Worm (Caenorhabditis elegans): ENCODE measurements around the gene gur-4.
A peak's percentile ranks its signal among the peaks of the same experiment; 100 is the strongest.

Gene gur-4

ce11 chrII:14154357-14154756 is 49.8 kb downstream of the gur-4 start, which contains the start of gene Y48B6A.1 (continued):
- TF ChIP-seq zfp-3 (GFP tag; conservative IDR thresholded peaks at IDR 0.05) (peak; percentile 84), fkh-10 (GFP tag; optimal IDR thresholded peaks at IDR 0.05) (peak; percentile 86), daf-12 (tag; optimal IDR thresholded peaks at IDR 0.05) (no peak), nhr-6 (tag; optimal IDR thresholded peaks at IDR 0.05) (peak; percentile 86), cey-2 (tag; optimal IDR thresholded peaks at IDR 0.05; ENCODE audit: borderline replicate concordance, insufficient read depth) (no peak), ctbp-1 (GFP tag; IDR thresholded peaks at IDR 0.05) (peak; percentile 63; the same call in 1 of the 2 replicates), hlh-11 (tag; optimal IDR thresholded peaks at IDR 0.05) (peak; percentile 81), lim-7 (GFP tag; IDR thresholded peaks at IDR 0.05) (0 out of 2 replicates have a peak, but pooled peaks have one; percentile 52), nhr-42 (GFP tag; IDR thresholded peaks at IDR 0.05) (peak; percentile 95), ZK546.5 (tag; optimal IDR thresholded peaks at IDR 0.05) (peak in 1 of 2 experiments; percentile 69), ceh-44 (GFP tag; IDR thresholded peaks at IDR 0.05) (peak; percentile 89), mdl-1 (tag; optimal IDR thresholded peaks at IDR 0.05) (peak in 1 of 2 experiments; percentile 52), Y105C5A.15 (GFP tag; IDR thresholded peaks at IDR 0.05) (no peak), dpl-1 (GFP tag; optimal IDR thresholded peaks at IDR 0.05) (peak; percentile 90), T20F7.1 (GFP tag; optimal IDR thresholded peaks at IDR 0.05) (no peak), unc-130 (GFP tag; optimal IDR thresholded peaks at IDR 0.05) (peak; percentile 97), nhr-11 (tag; optimal IDR thresholded peaks at IDR 0.05) (peak; percentile 92), ama-1 (optimal IDR thresholded peaks at IDR 0.05) (peak; percentile 73), saeg-2 (GFP tag; IDR thresholded peaks at IDR 0.05) (0 out of 2 replicates have a peak, but pooled peaks have one; percentile 35), snpc-4 (tag; optimal IDR thresholded peaks at IDR 0.05) (peak; percentile 59), daf-16 (GFP tag; optimal IDR thresholded peaks at IDR 0.05) (peak in 1 of 2 experiments; percentile 16), daf-16 (tag; optimal IDR thresholded peaks at IDR 0.05) (peak; percentile 74), F37D6.2 (tag; optimal IDR thresholded peaks at IDR 0.05) (peak; percentile 70), dmd-6 (GFP tag; IDR thresholded peaks at IDR 0.05) (peak; percentile 84), jun-1 (tag; optimal IDR thresholded peaks at IDR 0.05) (peak; percentile 83), pqm-1 (tag; optimal IDR thresholded peaks at IDR 0.05) (peak; percentile 75), ZK337.2 (GFP tag; IDR thresholded peaks at IDR 0.05) (peak; percentile 97), tra-1 (GFP tag; IDR thresholded peaks at IDR 0.05) (0 out of 2 replicates have a peak, but pooled peaks have one; percentile 45), lin-29 (GFP tag; IDR thresholded peaks at IDR 0.05) (no peak), aha-1 (tag) (peak; percentile 98), T26A8.4 (GFP tag; IDR thresholded peaks at IDR 0.05) (peak; percentile 79), dve-1 (tag; optimal IDR thresholded peaks at IDR 0.05; ENCODE audit: insufficient read depth) (peak; percentile 94), D1046.2 (GFP tag; IDR thresholded peaks at IDR 0.05) (peak; percentile 87; the same call in 1 of the 2 replicates), lin-15B (tag; optimal IDR thresholded peaks at IDR 0.05) (peak; percentile 88), dmd-9 (GFP tag; IDR thresholded peaks at IDR 0.05) (peak; percentile 92), nhr-10 (tag; optimal IDR thresholded peaks at IDR 0.05) (peak; percentile 0), hif-1 (tag; optimal IDR thresholded peaks at IDR 0.05) (peak in 1 of 2 experiments; percentile 93), ces-1 (GFP tag; optimal IDR thresholded peaks at IDR 0.05) (peak; percentile 17), duxl-1 (tag; optimal IDR thresholded peaks at IDR 0.05; ENCODE audit: poor library complexity) (peak; percentile 88), zip-2 (tag; optimal IDR thresholded peaks at IDR 0.05) (peak; percentile 42), nhr-77 (tag; optimal IDR thresholded peaks at IDR 0.05) (peak; percentile 99), nhr-48 (tag; optimal IDR thresholded peaks at IDR 0.05) (peak; percentile 41), dmd-8 (GFP tag; IDR thresholded peaks at IDR 0.05) (no peak), spr-1 (tag; optimal IDR thresholded peaks at IDR 0.05) (peak; percentile 71), vab-7 (GFP tag; IDR thresholded peaks at IDR 0.05) (peak; percentile 89), unc-39 (tag; optimal IDR thresholded peaks at IDR 0.05) (no peak), F26F4.8 (GFP tag; conservative IDR thresholded peaks at IDR 0.05) (no peak), egl-43 (GFP tag; IDR thresholded peaks at IDR 0.05) (0 out of 2 replicates have a peak, but pooled peaks have one; percentile 64), F10B5.3 (tag; optimal IDR thresholded peaks at IDR 0.05) (no peak), lin-38 (GFP tag; IDR thresholded peaks at IDR 0.05) (peak; percentile 99), mdt-29 (GFP tag; IDR thresholded peaks at IDR 0.05) (peak; percentile 68)
